Fruit fly (Drosophila melanogaster) whole organism, embryonic: ENCODE measurements around the gene p38b.

Experiments
- CG10654 ChIP-seq: fragments of 200-800 bp; sonication (Bioruptor generic); optimal IDR thresholded peaks from 2 replicates; lab custom pipeline; 2016; ENCODE audit warnings: missing biosample characterization, missing genetic modification characterization
- CG11696 ChIP-seq: fragments of 200-800 bp; sonication (Bioruptor generic); IDR thresholded peaks from 2 replicates; pipeline ENCODE4 v1.3.6; 2022; ENCODE audit warnings: missing biosample characterization, missing genetic modification characterization
- CG13894 ChIP-seq: fragments of 200-800 bp; sonication (Bioruptor generic); optimal IDR thresholded peaks from 3 replicates; lab custom pipeline; 2018; ENCODE audit warnings: missing biosample characterization, mild to moderate bottlenecking, missing genetic modification characterization, moderate library complexity
- CG15011 ChIP-seq: fragments of 200-800 bp; sonication (Bioruptor generic); optimal IDR thresholded peaks from 3 replicates; lab custom pipeline; 2018; ENCODE audit warnings: missing biosample characterization, mild to moderate bottlenecking, missing genetic modification characterization
- CG17359 ChIP-seq: fragments of 200-800 bp; sonication (Bioruptor generic); optimal IDR thresholded peaks from 3 replicates; lab custom pipeline; 2018; ENCODE audit warnings: missing biosample characterization, mild to moderate bottlenecking, missing genetic modification characterization, moderate library complexity
- CG17568 ChIP-seq: fragments of 200-800 bp; sonication (Bioruptor generic); optimal IDR thresholded peaks from 2 replicates; lab custom pipeline; 2018; ENCODE audit warnings: missing biosample characterization, mild to moderate bottlenecking, missing genetic modification characterization, moderate library complexity
- CG18476 ChIP-seq: fragments of 200-800 bp; sonication (Bioruptor generic); optimal IDR thresholded peaks from 2 replicates; lab custom pipeline; 2016; ENCODE audit warnings: missing biosample characterization, mild to moderate bottlenecking, missing genetic modification characterization
- CG18619 ChIP-seq: fragments of 200-800 bp; sonication (Bioruptor generic); optimal IDR thresholded peaks from 3 replicates; lab custom pipeline; 2017; ENCODE audit warnings: missing biosample characterization, mild to moderate bottlenecking, missing genetic modification characterization
- CG2120 ChIP-seq: fragments of 200-800 bp; sonication (Bioruptor generic); optimal IDR thresholded peaks from 3 replicates; lab custom pipeline; 2016; ENCODE audit warnings: missing biosample characterization, missing genetic modification characterization
- CG30431 ChIP-seq: fragments of 200-800 bp; sonication (Bioruptor generic); optimal IDR thresholded peaks from 2 replicates; lab custom pipeline; 2017; ENCODE audit warnings: missing biosample characterization, missing genetic modification characterization
- CG3163 ChIP-seq: fragments of 200-800 bp; sonication (Bioruptor generic); optimal IDR thresholded peaks from 3 replicates; lab custom pipeline; 2016; ENCODE audit warnings: missing biosample characterization, missing genetic modification characterization
- CG3407 ChIP-seq: fragments of 200-800 bp; sonication (Bioruptor generic); optimal IDR thresholded peaks from 2 replicates; lab custom pipeline; 2018; ENCODE audit warnings: missing biosample characterization, mild to moderate bottlenecking, missing genetic modification characterization
- CG34422 ChIP-seq: fragments of 200-800 bp; sonication (Bioruptor generic); IDR thresholded peaks from 3 replicates; pipeline ENCODE4 v1.3.6; 2022; ENCODE audit warnings: missing biosample characterization, missing genetic modification characterization
- CG6272 ChIP-seq: fragments of 200-800 bp; sonication (Bioruptor generic); IDR thresholded peaks from 2 replicates; pipeline ENCODE4 v1.3.6; 2022; ENCODE audit warnings: missing biosample characterization, missing genetic modification characterization
- CG6683 ChIP-seq: fragments of 200-800 bp; sonication (Bioruptor generic); optimal IDR thresholded peaks from 2 replicates; lab custom pipeline; 2017; ENCODE audit warnings: missing biosample characterization, mild to moderate bottlenecking, missing genetic modification characterization, missing genetic modification reagents
- CG7839 ChIP-seq: fragments of 200-800 bp; sonication (Bioruptor generic); optimal IDR thresholded peaks from 3 replicates; lab custom pipeline; 2018; ENCODE audit warnings: missing biosample characterization, mild to moderate bottlenecking, missing genetic modification characterization, moderate library complexity
- CG7963 ChIP-seq: fragments of 200-800 bp; sonication (Bioruptor generic); IDR thresholded peaks from 3 replicates; pipeline ENCODE4 v1.3.6; 2022; ENCODE audit warnings: missing biosample characterization, missing genetic modification characterization; ENCODE audit not compliant: partially characterized antibody
- CG8089 ChIP-seq: fragments of 200-800 bp; sonication (Bioruptor generic); optimal IDR thresholded peaks from 3 replicates; lab custom pipeline; 2016; ENCODE audit warnings: missing biosample characterization, missing genetic modification characterization
- CG9797 ChIP-seq: fragments of 200-800 bp; sonication (Bioruptor generic); optimal IDR thresholded peaks from 3 replicates; lab custom pipeline; 2018; ENCODE audit warnings: missing biosample characterization, mild to moderate bottlenecking, missing genetic modification characterization
- D19B ChIP-seq: fragments of 200-800 bp; sonication (Bioruptor generic); optimal IDR thresholded peaks from 2 replicates; lab custom pipeline; 2017; ENCODE audit warnings: missing biosample characterization, mild to moderate bottlenecking, missing genetic modification characterization
- Drgx ChIP-seq: fragments of 200-800 bp; sonication (Bioruptor generic); IDR thresholded peaks from 2 replicates; pipeline ENCODE4 v1.3.6; 2022; ENCODE audit warnings: missing biosample characterization, missing genetic modification characterization
- Hmr ChIP-seq: fragments of 200-800 bp; sonication (Bioruptor generic); optimal IDR thresholded peaks from 3 replicates; lab custom pipeline; 2017; ENCODE audit warnings: mild to moderate bottlenecking, missing biosample characterization, missing genetic modification reagents, missing genetic modification characterization
- Hr3 ChIP-seq: fragments of 200-800 bp; sonication (Bioruptor generic); optimal IDR thresholded peaks from 3 replicates; lab custom pipeline; 2016; ENCODE audit warnings: missing biosample characterization, missing genetic modification characterization
- Hr78 ChIP-seq, 2 experiments: fragments of 200-800 bp in 1 of 2; fragments of >200 bp in 1 of 2; sonication (Bioruptor generic) in 1 of 2; optimal IDR thresholded peaks; 2 replicates each; lab custom pipeline; 2017 to 2019; ENCODE audit warnings: missing biosample characterization in 2 of 2, missing genetic modification characterization in 2 of 2, mild to moderate bottlenecking in 1 of 2, moderate library complexity in 1 of 2
- Poxn ChIP-seq: fragments of 200-800 bp; sonication (Bioruptor generic); IDR thresholded peaks from 2 replicates; pipeline ENCODE4 v1.3.6; 2022; ENCODE audit warnings: missing biosample characterization, missing genetic modification characterization
- Scr ChIP-seq: fragments of 200-800 bp; sonication (Bioruptor generic); IDR thresholded peaks from 2 replicates; pipeline ENCODE4 v1.3.6; 2022; ENCODE audit warnings: missing biosample characterization, missing genetic modification characterization; ENCODE audit not compliant: partially characterized antibody
- Sin3A ChIP-seq: fragments of >200 bp; optimal IDR thresholded peaks from 2 replicates; lab custom pipeline; 2018
- Sry-δ ChIP-seq: fragments of 200-800 bp; sonication (Bioruptor generic); optimal IDR thresholded peaks from 2 replicates; lab custom pipeline; 2016; ENCODE audit warnings: missing biosample characterization, missing genetic modification characterization
- br ChIP-seq: fragments of >200 bp; optimal IDR thresholded peaks from 2 replicates; lab custom pipeline; 2017
- esg ChIP-seq: fragments of 200-800 bp; sonication (Bioruptor generic); conservative IDR thresholded peaks from 2 replicates; pipeline ENCODE4 v1.3.6; 2022; ENCODE audit warnings: missing biosample characterization, missing genetic modification characterization
- exex ChIP-seq: fragments of 200-800 bp; sonication (Bioruptor generic); optimal IDR thresholded peaks from 4 replicates; lab custom pipeline; 2018; ENCODE audit warnings: missing biosample characterization, mild to moderate bottlenecking, missing genetic modification characterization, moderate library complexity
- ftz-f1 ChIP-seq: fragments of 200-800 bp; sonication (Bioruptor generic); optimal IDR thresholded peaks from 2 replicates; lab custom pipeline; 2016; ENCODE audit warnings: missing biosample characterization, missing genetic modification characterization
- gcm2 ChIP-seq: fragments of 200-800 bp; sonication (Bioruptor generic); optimal IDR thresholded peaks from 2 replicates; lab custom pipeline; 2016; ENCODE audit warnings: missing biosample characterization, missing genetic modification characterization
- gem ChIP-seq: fragments of 200-800 bp; sonication (Bioruptor generic); optimal IDR thresholded peaks from 2 replicates; lab custom pipeline; 2019; ENCODE audit warnings: missing biosample characterization, mild to moderate bottlenecking, missing genetic modification characterization, moderate library complexity
- grn ChIP-seq: fragments of 200-800 bp; sonication (Bioruptor generic); optimal IDR thresholded peaks from 3 replicates; lab custom pipeline; 2017; ENCODE audit warnings: missing biosample characterization, missing genetic modification characterization
- gro ChIP-seq: fragments of 200-800 bp; sonication (Bioruptor generic); optimal IDR thresholded peaks from 2 replicates; lab custom pipeline; 2016; ENCODE audit warnings: missing biosample characterization, missing genetic modification characterization
- mirr ChIP-seq: fragments of 200-800 bp; sonication (Bioruptor generic); optimal IDR thresholded peaks from 3 replicates; lab custom pipeline; 2018; ENCODE audit warnings: missing biosample characterization, mild to moderate bottlenecking, missing genetic modification characterization
- oc ChIP-seq: fragments of 200-800 bp; sonication (Bioruptor generic); optimal IDR thresholded peaks from 2 replicates; lab custom pipeline; 2018; ENCODE audit warnings: missing biosample characterization, mild to moderate bottlenecking, missing genetic modification characterization, moderate library complexity
- phol ChIP-seq: fragments of 200-800 bp; sonication (Bioruptor generic); optimal IDR thresholded peaks from 3 replicates; lab custom pipeline; 2018; ENCODE audit warnings: missing biosample characterization, mild to moderate bottlenecking, missing genetic modification characterization, moderate library complexity
- row ChIP-seq: fragments of 200-800 bp; sonication (Bioruptor generic); IDR thresholded peaks from 3 replicates; pipeline ENCODE4 v1.3.6; 2022; ENCODE audit warnings: missing biosample characterization, missing genetic modification characterization
- run ChIP-seq: fragments of 200-800 bp; sonication (Bioruptor generic); optimal IDR thresholded peaks from 3 replicates; lab custom pipeline; 2018; ENCODE audit warnings: missing biosample characterization, mild to moderate bottlenecking, missing genetic modification characterization
- slou ChIP-seq: fragments of 200-800 bp; sonication (Bioruptor generic); optimal IDR thresholded peaks from 3 replicates; lab custom pipeline; 2016; ENCODE audit warnings: missing biosample characterization, missing genetic modification characterization
- slp2 ChIP-seq: fragments of 200-800 bp; sonication (Bioruptor generic); optimal IDR thresholded peaks from 2 replicates; lab custom pipeline; 2016; ENCODE audit warnings: missing biosample characterization, missing genetic modification characterization
- ssp ChIP-seq: fragments of 200-800 bp; sonication (Bioruptor generic); IDR thresholded peaks from 2 replicates; pipeline ENCODE4 v1.3.6; 2022; ENCODE audit warnings: missing biosample characterization, missing genetic modification characterization
- sug ChIP-seq: fragments of 200-800 bp; optimal IDR thresholded peaks from 2 replicates; lab custom pipeline; 2019; ENCODE audit warnings: missing biosample characterization, mild to moderate bottlenecking, missing genetic modification characterization, moderate library complexity
- tna ChIP-seq: fragments of 200-800 bp; sonication (Bioruptor generic); IDR thresholded peaks from 2 replicates; pipeline ENCODE4 v1.3.6; 2022; ENCODE audit warnings: missing biosample characterization, missing genetic modification characterization; ENCODE audit not compliant: partially characterized antibody
- toy ChIP-seq: fragments of 200-800 bp; sonication (Bioruptor generic); IDR thresholded peaks from 2 replicates; pipeline ENCODE4 v1.3.6; 2022; ENCODE audit warnings: missing biosample characterization, missing genetic modification characterization
- ttk ChIP-seq: fragments of 200-800 bp; sonication (Bioruptor generic); IDR thresholded peaks from 2 replicates; pipeline ENCODE4 v2.1.2; 2022; ENCODE audit warnings: missing biosample characterization, missing genetic modification characterization
- tx ChIP-seq: fragments of 200-800 bp; sonication (Bioruptor generic); optimal IDR thresholded peaks from 2 replicates; lab custom pipeline; 2016; ENCODE audit warnings: missing biosample characterization, missing genetic modification characterization
- unpg ChIP-seq: fragments of 200-800 bp; sonication (Bioruptor generic); optimal IDR thresholded peaks from 3 replicates; lab custom pipeline; 2018; ENCODE audit warnings: missing biosample characterization, mild to moderate bottlenecking, missing genetic modification characterization, moderate library complexity
- wek ChIP-seq: fragments of 200-800 bp; sonication (Bioruptor generic); optimal IDR thresholded peaks from 3 replicates; lab custom pipeline; 2018; ENCODE audit warnings: missing biosample characterization, mild to moderate bottlenecking, missing genetic modification characterization, moderate library complexity
- zf30C ChIP-seq: fragments of 200-800 bp; sonication (Bioruptor generic); optimal IDR thresholded peaks from 3 replicates; lab custom pipeline; 2018; ENCODE audit warnings: missing biosample characterization, mild to moderate bottlenecking, missing genetic modification characterization

The p38b gene

dm6 chr2L:13779162-13779561 is 1.3 kb upstream of the p38b start:
- peak; percentile 46 for TF ChIP-seq exex
- peak; percentile 91 for TF ChIP-seq sug
- TF ChIP-seq CG10654 (GFP tag; lab: Kevin White, UChicago): no peak
- no peak for TF ChIP-seq CG3407
- TF ChIP-seq CG18476: no peak
- TF ChIP-seq mirr: peak; percentile 43
- no peak for TF ChIP-seq CG2120 (GFP tag; lab: Kevin White, UChicago)
- TF ChIP-seq Hmr (GFP tag; lab: Kevin White, UChicago): no peak
- no peak for TF ChIP-seq zf30C
- TF ChIP-seq unpg (GFP tag; lab: Kevin White, UChicago): no peak
- peak in 1 of 2 experiments; percentile 66 for TF ChIP-seq Hr78 (GFP tag; optimal IDR thresholded peaks at IDR 0.05; lab: Kevin White, UChicago)
- TF ChIP-seq Sin3A: no peak
- TF ChIP-seq Sry-δ (GFP tag; lab: Kevin White, UChicago): no peak
- no peak for TF ChIP-seq CG18619 (GFP tag; lab: Kevin White, UChicago)
- TF ChIP-seq toy (GFP tag; lab: Robert Waterston, UW): no peak
- TF ChIP-seq CG7963 (GFP tag; lab: Robert Waterston, UW): peak; percentile 11; the same call in 1 of the 3 replicates
- no peak for TF ChIP-seq ssp (GFP tag; lab: Robert Waterston, UW)
- no peak for TF ChIP-seq CG7839 (tag; lab: Kevin White, UChicago)
- no peak for TF ChIP-seq Scr
- TF ChIP-seq CG8089 (GFP tag; lab: Kevin White, UChicago): no peak
- TF ChIP-seq CG3163 (GFP tag; lab: Kevin White, UChicago): no peak
- TF ChIP-seq slou (GFP tag; lab: Kevin White, UChicago): no peak
- no peak for TF ChIP-seq CG17568
- no peak for TF ChIP-seq CG9797 (GFP tag; lab: Kevin White, UChicago)
- TF ChIP-seq CG13894 (tag; lab: Kevin White, UChicago): peak; percentile 88
- no peak for TF ChIP-seq CG6272 (GFP tag; lab: Robert Waterston, UW)
- peak; percentile 22 for TF ChIP-seq ftz-f1 (GFP tag; lab: Kevin White, UChicago)
- TF ChIP-seq row: no peak
- no peak for TF ChIP-seq CG17359
- TF ChIP-seq gem (tag; lab: Kevin White, UChicago): no peak
- TF ChIP-seq CG11696 (GFP tag; lab: Robert Waterston, UW): no peak
- TF ChIP-seq br (lab: Kevin White, UChicago): no peak
- no peak for TF ChIP-seq esg (GFP tag; lab: Robert Waterston, UW)
- no peak for TF ChIP-seq tx (GFP tag; lab: Kevin White, UChicago)
- no peak for TF ChIP-seq CG6683
- no peak for TF ChIP-seq oc
- no peak for TF ChIP-seq gcm2 (GFP tag; lab: Kevin White, UChicago)
- no peak for TF ChIP-seq Hr3 (GFP tag; lab: Kevin White, UChicago)
- no peak for TF ChIP-seq slp2 (GFP tag; lab: Kevin White, UChicago)
- no peak for TF ChIP-seq Poxn
- no peak for TF ChIP-seq Drgx
- TF ChIP-seq CG30431 (GFP tag; lab: Kevin White, UChicago): no peak
- no peak for TF ChIP-seq gro
- no peak for TF ChIP-seq ttk (GFP tag; lab: Robert Waterston, UW)
- TF ChIP-seq run: no peak
- TF ChIP-seq CG34422 (GFP tag; lab: Robert Waterston, UW): no peak
- no peak for TF ChIP-seq phol
- no peak for TF ChIP-seq wek (GFP tag; lab: Kevin White, UChicago)
- TF ChIP-seq D19B (GFP tag; lab: Kevin White, UChicago): no peak
- peak; percentile 81 for TF ChIP-seq grn (GFP tag; lab: Kevin White, UChicago)
- no peak for TF ChIP-seq CG15011 (GFP tag; lab: Kevin White, UChicago)
- TF ChIP-seq tna (GFP tag; lab: Robert Waterston, UW): 0 out of 2 replicates have a peak, but pooled peaks have one; percentile 43
